Worm (Caenorhabditis elegans) whole organism, young adult: ENCODE measurements around the gene ztf-28.

Source experiments
- B0019.2 ChIP-seq: fragments of 200-800 bp; sonication (Bioruptor generic); conservative IDR thresholded peaks from 2 replicates; pipeline ENCODE4 v1.3.6; 2022; ENCODE audit warnings: missing genetic modification reagents, missing genetic modification characterization, missing compliant biosample characterization
- B0035.1 ChIP-seq: sonication (generic microtip); optimal IDR thresholded peaks from 2 replicates; lab custom pipeline; 2016; ENCODE audit warnings: missing genetic modification characterization, mild to moderate bottlenecking, missing compliant biosample characterization, missing genotype, missing genetic modification reagents
- C06A6.2 ChIP-seq: fragments of 200-800 bp; sonication (Bioruptor generic); conservative IDR thresholded peaks from 2 replicates; pipeline ENCODE4 v1.3.6; 2022; ENCODE audit warnings: missing genetic modification characterization, missing compliant biosample characterization
- F22D6.2 ChIP-seq: sonication (generic microtip); optimal IDR thresholded peaks from 2 replicates; lab custom pipeline; 2016; ENCODE audit warnings: mild to moderate bottlenecking, missing genetic modification characterization, missing compliant biosample characterization
- F39B2.1 ChIP-seq: fragments of 200-800 bp; sonication (Bioruptor generic); IDR thresholded peaks from 2 replicates; pipeline ENCODE4 v1.3.6; 2022; ENCODE audit warnings: missing genetic modification reagents, missing genetic modification characterization, missing compliant biosample characterization
- F55B11.4 ChIP-seq: sonication (generic microtip); optimal IDR thresholded peaks from 2 replicates; lab custom pipeline; 2016; ENCODE audit warnings: missing compliant biosample characterization, missing genetic modification characterization, borderline replicate concordance; ENCODE audit not compliant: insufficient read depth
- F57C9.4 ChIP-seq: sonication (generic microtip); optimal IDR thresholded peaks from 2 replicates; lab custom pipeline; 2017; ENCODE audit warnings: mild to moderate bottlenecking, missing genetic modification characterization, missing compliant biosample characterization
- K11D2.4 ChIP-seq: fragments of 200-800 bp; sonication (Bioruptor generic); IDR thresholded peaks from 2 replicates; pipeline ENCODE4 v1.3.6; 2022; ENCODE audit warnings: missing genetic modification reagents, missing genetic modification characterization, missing compliant biosample characterization
- T26A5.8 ChIP-seq: sonication (generic microtip); optimal IDR thresholded peaks from 2 replicates; lab custom pipeline; 2016; ENCODE audit warnings: missing genetic modification characterization, missing compliant biosample characterization
- Y53F4B.3 ChIP-seq: fragments of 200-800 bp; sonication (Bioruptor generic); IDR thresholded peaks from 2 replicates; pipeline ENCODE4 v1.3.6; 2022; ENCODE audit warnings: missing genetic modification reagents, missing genetic modification characterization, missing compliant biosample characterization
- Y79H2A.3 ChIP-seq: fragments of 200-800 bp; sonication (Bioruptor generic); conservative IDR thresholded peaks from 2 replicates; pipeline ENCODE4 v1.3.6; 2022; ENCODE audit warnings: missing genetic modification reagents, missing genetic modification characterization, missing compliant biosample characterization
- ama-1 ChIP-seq, 3 experiments: fragments of 150-350 bp in 1 of 3; sonication (generic microtip) in 2 of 3; optimal IDR thresholded peaks; 2 replicates each; lab custom pipeline; 2014 to 2018; ENCODE audit warnings: missing biosample characterization in 2 of 3, missing genetic modification characterization in 2 of 3, missing genetic modification reagents in 2 of 3
- aptf-2 ChIP-seq: fragments of 200-800 bp; sonication (Bioruptor generic); conservative IDR thresholded peaks from 2 replicates; pipeline ENCODE4 v1.3.6; 2022; ENCODE audit warnings: missing genetic modification reagents, missing genetic modification characterization, missing compliant biosample characterization
- athp-1 ChIP-seq: sonication (generic microtip); optimal IDR thresholded peaks from 2 replicates; lab custom pipeline; 2017; ENCODE audit warnings: mild to moderate bottlenecking, missing genetic modification characterization, missing compliant biosample characterization
- bed-1 ChIP-seq: fragments of 200-800 bp; sonication (Bioruptor generic); IDR thresholded peaks from 2 replicates; pipeline ENCODE4 v1.3.6; 2022; ENCODE audit warnings: missing genetic modification reagents, missing genetic modification characterization, missing compliant biosample characterization
- cebp-2 ChIP-seq: fragments of 200-800 bp; sonication (Bioruptor generic); IDR thresholded peaks from 2 replicates; pipeline ENCODE4 v1.3.6; 2022; ENCODE audit warnings: missing genetic modification characterization, missing compliant biosample characterization
- ceh-27 ChIP-seq: fragments of 200-800 bp; sonication (Bioruptor generic); optimal IDR thresholded peaks from 2 replicates; lab custom pipeline; 2018; ENCODE audit warnings: mild to moderate bottlenecking, missing genetic modification characterization, moderate library complexity, missing compliant biosample characterization
- ceh-79 ChIP-seq: sonication (generic microtip); optimal IDR thresholded peaks from 2 replicates; lab custom pipeline; 2017; ENCODE audit warnings: mild to moderate bottlenecking, missing genetic modification characterization, missing compliant biosample characterization
- egl-18 ChIP-seq: fragments of 200-800 bp; sonication (Bioruptor generic); IDR thresholded peaks from 2 replicates; pipeline ENCODE4 v1.3.6; 2022; ENCODE audit warnings: missing genetic modification reagents, missing genetic modification characterization, missing compliant biosample characterization
- ets-4 ChIP-seq: fragments of 200-800 bp; sonication (Bioruptor generic); optimal IDR thresholded peaks from 2 replicates; lab custom pipeline; 2018; ENCODE audit warnings: mild to moderate bottlenecking, missing genetic modification characterization, missing compliant biosample characterization
- him-1 ChIP-seq: sonication (generic microtip); optimal IDR thresholded peaks from 2 replicates; lab custom pipeline; 2016; ENCODE audit warnings: missing genotype, missing genetic modification reagents, missing genetic modification characterization, missing compliant biosample characterization
- hlh-26 ChIP-seq: fragments of 200-800 bp; sonication (Bioruptor generic); conservative IDR thresholded peaks from 2 replicates; pipeline ENCODE4 v1.3.6; 2022; ENCODE audit warnings: missing genetic modification reagents, missing genetic modification characterization, missing compliant biosample characterization
- hrde-1 ChIP-seq: sonication (generic microtip); optimal IDR thresholded peaks from 2 replicates; lab custom pipeline; 2016; ENCODE audit warnings: missing genetic modification characterization, mild to moderate bottlenecking, missing compliant biosample characterization, moderate library complexity, missing genotype, missing genetic modification reagents, borderline replicate concordance
- mcd-1 ChIP-seq: fragments of 200-800 bp; sonication (Bioruptor generic); IDR thresholded peaks from 2 replicates; pipeline ENCODE4 v1.3.6; 2022; ENCODE audit warnings: missing genetic modification reagents, missing genetic modification characterization, missing compliant biosample characterization
- mel-28 ChIP-seq: sonication (generic microtip); optimal IDR thresholded peaks from 2 replicates; lab custom pipeline; 2016; ENCODE audit warnings: borderline replicate concordance, mild to moderate bottlenecking, missing genetic modification characterization, missing compliant biosample characterization
- mes-4 ChIP-seq: sonication (generic microtip); optimal IDR thresholded peaks from 2 replicates; lab custom pipeline; 2016; ENCODE audit warnings: missing genotype, missing genetic modification characterization, missing compliant biosample characterization
- mxl-1 ChIP-seq: sonication (generic microtip); optimal IDR thresholded peaks from 2 replicates; lab custom pipeline; 2016; ENCODE audit warnings: missing genetic modification characterization, missing compliant biosample characterization
- nfya-2 ChIP-seq: fragments of 200-800 bp; sonication (Bioruptor generic); IDR thresholded peaks from 2 replicates; pipeline ENCODE4 v1.3.6; 2022; ENCODE audit warnings: missing genetic modification reagents, missing genetic modification characterization, missing compliant biosample characterization
- pbrm-1 ChIP-seq: fragments of 200-800 bp; sonication (Bioruptor generic); IDR thresholded peaks from 2 replicates; pipeline ENCODE4 v1.3.6; 2022; ENCODE audit warnings: missing genetic modification reagents, missing genetic modification characterization, missing compliant biosample characterization
- pha-4 ChIP-seq: fragments of 150-350 bp; sonication (generic microtip); optimal IDR thresholded peaks from 2 replicates; lab custom pipeline; 2014; ENCODE audit warnings: missing biosample characterization, missing genetic modification reagents, missing genetic modification characterization
- rcor-1 ChIP-seq: fragments of 200-800 bp; sonication (Bioruptor generic); IDR thresholded peaks from 2 replicates; pipeline ENCODE4 v1.3.6; 2022; ENCODE audit warnings: missing genetic modification reagents, missing genetic modification characterization, missing compliant biosample characterization
- sea-2 ChIP-seq: fragments of 200-800 bp; sonication (Bioruptor generic); IDR thresholded peaks from 2 replicates; pipeline ENCODE4 v1.3.6; 2022; ENCODE audit warnings: missing genetic modification characterization, missing compliant biosample characterization
- snpc-3.4 ChIP-seq: sonication (generic microtip); optimal IDR thresholded peaks from 2 replicates; lab custom pipeline; 2017; ENCODE audit warnings: missing genetic modification characterization, mild to moderate bottlenecking, missing compliant biosample characterization, antibody characterized with exemption, moderate library complexity, missing genotype, missing genetic modification reagents
- unc-130 ChIP-seq: sonication (generic microtip); optimal IDR thresholded peaks from 2 replicates; lab custom pipeline; 2016; ENCODE audit warnings: missing genetic modification reagents, missing genetic modification characterization, missing compliant biosample characterization
- zim-3 ChIP-seq: sonication (generic microtip); optimal IDR thresholded peaks from 2 replicates; lab custom pipeline; 2017; ENCODE audit warnings: mild to moderate bottlenecking, missing genetic modification characterization, moderate library complexity, missing compliant biosample characterization
- ztf-18 ChIP-seq: sonication (generic microtip); optimal IDR thresholded peaks from 2 replicates; lab custom pipeline; 2016; ENCODE audit warnings: missing genotype, mild to moderate bottlenecking, missing genetic modification characterization, missing compliant biosample characterization
- ztf-25 ChIP-seq: fragments of 200-800 bp; sonication (Bioruptor generic); IDR thresholded peaks from 2 replicates; pipeline ENCODE4 v1.3.6; 2022; ENCODE audit warnings: missing genetic modification reagents, missing genetic modification characterization, missing compliant biosample characterization
- ztf-3 ChIP-seq: fragments of 200-800 bp; sonication (Bioruptor generic); optimal IDR thresholded peaks from 2 replicates; lab custom pipeline; 2018; ENCODE audit warnings: mild to moderate bottlenecking, missing genetic modification characterization, missing compliant biosample characterization

ztf-28 gene

ce11 chrV:2097653-2098052, 7.2 kb downstream of the ztf-28 start, which contains the start of gene clec-208:
clec-208 (plus strand) TSS chrV:2097953.
- no peak for TF ChIP-seq mcd-1 (GFP tag; lab: Robert Waterston, UW)
- TF ChIP-seq bed-1 = no peak
- TF ChIP-seq cebp-2 (GFP tag; lab: Robert Waterston, UW) = no peak
- TF ChIP-seq hlh-26 (GFP tag; lab: Robert Waterston, UW) = no peak
- no peak for TF ChIP-seq nfya-2 (GFP tag; lab: Robert Waterston, UW)
- no peak for TF ChIP-seq unc-130 (GFP tag; lab: Kevin White, UChicago)
- no peak for TF ChIP-seq mel-28 (tag; lab: Kevin White, UChicago)
- TF ChIP-seq sea-2 (GFP tag; lab: Robert Waterston, UW) = no peak

ce11 chrV:2099040-2099439, 8.6 kb downstream of the ztf-28 start, which contains the start of gene F36F12.7:
F36F12.7 (plus strand) TSS chrV:2099340.
- TF ChIP-seq B0019.2 (GFP tag; lab: Robert Waterston, UW) = no peak
- TF ChIP-seq F55B11.4 = no peak
- TF ChIP-seq aptf-2 (GFP tag; lab: Robert Waterston, UW) = no peak
- no peak for TF ChIP-seq Y53F4B.3 (GFP tag; lab: Robert Waterston, UW)
- TF ChIP-seq egl-18 (GFP tag; lab: Robert Waterston, UW) = no peak
- TF ChIP-seq mes-4 = no peak
- no peak for TF ChIP-seq ets-4 (GFP tag; lab: Kevin White, UChicago)
- TF ChIP-seq hrde-1 (tag; lab: Kevin White, UChicago) = no peak
- no peak for TF ChIP-seq mel-28 (tag; lab: Kevin White, UChicago)
- TF ChIP-seq F39B2.1 (GFP tag; lab: Robert Waterston, UW) = no peak
- TF ChIP-seq ztf-3 (GFP tag; lab: Kevin White, UChicago) = no peak
- TF ChIP-seq zim-3 (tag; lab: Kevin White, UChicago) = no peak
- TF ChIP-seq pbrm-1 = no peak
- TF ChIP-seq ztf-18 (tag; lab: Kevin White, UChicago) = no peak
- no peak for TF ChIP-seq him-1 (tag; lab: Kevin White, UChicago)
- no peak for TF ChIP-seq B0035.1 (tag; lab: Kevin White, UChicago)
- TF ChIP-seq, all 124 proteins: peak for 0

- TF ChIP-seq ceh-79 (no peak), athp-1 (tag; lab: Kevin White, UChicago) (no peak), B0019.2 (GFP tag; lab: Robert Waterston, UW) (no peak), snpc-3.4 (tag; lab: Kevin White, UChicago) (no peak), F57C9.4 (tag; lab: Kevin White, UChicago) (no peak), B0035.1 (tag; lab: Kevin White, UChicago) (no peak), ama-1 (optimal IDR thresholded peaks at IDR 0.05; lab: Kevin White, UChicago) (no peak), ama-1 (GFP tag; optimal IDR thresholded peaks at IDR 0.05; lab: Kevin White, UChicago) (no peak), mxl-1 (tag; lab: Kevin White, UChicago) (no peak), rcor-1 (GFP tag; lab: Robert Waterston, UW) (no peak), T26A5.8 (tag; lab: Kevin White, UChicago) (no peak), Y79H2A.3 (no peak), ztf-25 (no peak), zim-3 (tag; lab: Kevin White, UChicago) (no peak), F22D6.2 (tag; lab: Kevin White, UChicago) (no peak), C06A6.2 (GFP tag; lab: Robert Waterston, UW) (no peak), K11D2.4 (GFP tag; lab: Robert Waterston, UW) (no peak), pha-4 (tag; lab: Kevin White, UChicago) (no peak), ceh-27 (no peak)
- TF ChIP-seq, all 124 proteins: peak for 0
These were observed 12.6 kb downstream of the ztf-28 start, which contains the start of gene F36F12.1 for ce11 chrV:2103118-2103517. F36F12.1 (minus strand) TSS chrV:2103218.
